Worm (Caenorhabditis elegans) whole organism, L4/young adult: Measurements from ENCODE around the gene F28A10.5.
"Not testable (repeated sequence)": the region's sequence is repeated elsewhere in the genome, so short reads cannot be mapped to it uniquely, and the experiment has no call there.

ENCODE experiments used
- W03F9.2 ChIP-seq: fragments of 150-350 bp; optimal IDR thresholded peaks from 2 replicates; lab custom pipeline; 2014; ENCODE audit warnings: missing biosample characterization, missing genetic modification characterization
- dao-5 ChIP-seq: sonication (generic microtip); optimal IDR thresholded peaks from 2 replicates; lab custom pipeline; 2016; ENCODE audit warnings: missing genotype, missing genetic modification characterization, moderate library complexity, missing compliant biosample characterization
- him-1 ChIP-seq: sonication (generic microtip); optimal IDR thresholded peaks from 2 replicates; lab custom pipeline; 2016; ENCODE audit warnings: missing genotype, missing genetic modification reagents, missing genetic modification characterization, missing compliant biosample characterization

The F28A10.5 gene

DNA sequence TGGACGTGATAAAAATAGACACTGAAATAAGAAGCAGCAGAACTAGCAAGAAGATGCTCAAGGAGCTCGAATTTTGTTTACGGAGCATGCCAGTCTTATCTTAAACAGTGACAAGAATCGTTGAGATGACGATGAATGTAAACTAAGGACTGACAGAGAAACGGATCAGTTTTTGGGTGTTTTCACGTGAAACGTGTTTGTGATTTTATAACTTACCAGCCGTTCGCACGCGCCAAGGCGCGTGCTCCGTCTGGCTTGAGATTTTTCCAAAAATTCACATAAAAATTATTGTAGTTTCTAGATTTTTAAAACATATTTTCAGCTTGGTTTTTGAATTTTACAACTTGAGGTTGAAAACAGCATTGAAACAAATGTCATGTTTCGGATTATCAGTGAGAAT is at the start of gene F28A10.5:
F28A10.5 (minus strand) TSS at position 101 of the 400 bp plus-strand sequence.
- TF ChIP-seq him-1; dao-5 (tag; lab: Kevin White, UChicago); W03F9.2 (tag; lab: Kevin White, UChicago): not testable (repeated sequence)

DNA sequence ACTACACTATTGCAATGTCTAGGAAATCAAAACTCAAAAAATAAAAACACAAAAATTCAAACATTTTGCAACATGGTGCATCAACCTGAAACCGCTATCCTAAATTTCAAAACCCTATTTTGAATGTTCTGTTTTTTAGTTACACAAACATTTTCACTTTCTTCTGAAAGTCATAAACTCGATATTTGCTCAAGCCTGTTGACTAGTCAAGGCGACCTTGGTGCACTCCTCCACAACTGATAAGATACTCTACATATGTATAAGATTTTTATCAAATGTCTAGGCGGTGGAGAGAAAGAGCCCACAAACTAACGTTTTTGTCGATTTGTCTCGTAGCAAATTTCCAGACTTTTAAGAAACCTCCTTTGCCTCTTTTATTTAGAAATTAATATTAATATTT is 37.6 kb upstream of the F28A10.5 start, which contains the start of gene T07D3.4:
T07D3.4 (plus strand) TSS at position 286 of the 400 bp plus-strand sequence.
- TF ChIP-seq him-1 = no peak
- TF ChIP-seq dao-5 (tag; lab: Kevin White, UChicago) = no peak
- TF ChIP-seq W03F9.2 (tag; lab: Kevin White, UChicago) = no peak

DNA sequence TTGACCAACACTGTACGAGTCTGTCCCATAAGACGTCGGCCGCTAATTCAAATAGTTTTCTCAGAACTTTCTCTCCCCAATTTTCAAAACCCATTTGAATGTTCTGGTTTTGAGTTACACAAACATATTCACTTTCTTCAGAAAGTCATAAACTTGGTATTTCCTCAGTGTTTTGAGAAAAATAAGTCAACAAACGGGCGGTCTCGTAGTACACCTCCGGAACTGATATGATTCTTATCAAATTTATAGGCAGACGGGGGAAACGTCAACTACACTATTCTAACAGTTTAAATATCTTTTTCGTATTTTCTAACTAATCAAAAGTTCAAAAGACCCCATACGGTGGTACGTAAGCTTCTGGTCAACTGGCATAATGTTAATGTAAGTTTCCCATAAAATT is 33.7 kb upstream of the F28A10.5 start:
- TF ChIP-seq him-1 (no peak), W03F9.2 (tag; lab: Kevin White, UChicago) (no peak), dao-5 (tag; lab: Kevin White, UChicago) (no peak)

DNA sequence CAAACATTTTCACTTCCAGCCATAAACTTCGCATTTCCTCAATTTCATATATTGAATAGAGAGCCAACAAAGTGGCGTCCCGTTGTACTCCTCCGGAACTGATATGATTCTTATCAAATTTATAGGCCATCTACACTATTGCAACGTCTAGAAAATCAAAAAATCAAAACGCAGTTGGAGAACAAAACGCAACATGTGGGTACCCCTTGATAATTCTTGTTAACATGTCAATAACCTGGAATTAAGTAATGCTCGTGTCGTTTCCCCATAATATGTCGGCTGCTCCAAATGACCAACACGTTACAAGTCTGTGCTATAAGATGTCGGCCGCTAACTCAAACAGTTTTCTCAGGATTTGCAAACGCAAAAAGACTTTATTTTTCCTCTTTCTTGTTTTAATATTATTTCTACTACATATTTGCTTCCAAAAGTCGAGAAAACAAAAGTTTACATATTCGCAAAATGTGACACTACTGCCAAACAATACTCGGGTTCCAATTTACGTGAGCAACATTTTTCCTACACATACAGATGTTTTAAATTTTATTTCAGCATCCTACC is 30.3 kb upstream of the F28A10.5 start:
- no peak for TF ChIP-seq him-1
- TF ChIP-seq dao-5 (tag; lab: Kevin White, UChicago) = no peak
- TF ChIP-seq W03F9.2 (tag; lab: Kevin White, UChicago) = no peak

DNA sequence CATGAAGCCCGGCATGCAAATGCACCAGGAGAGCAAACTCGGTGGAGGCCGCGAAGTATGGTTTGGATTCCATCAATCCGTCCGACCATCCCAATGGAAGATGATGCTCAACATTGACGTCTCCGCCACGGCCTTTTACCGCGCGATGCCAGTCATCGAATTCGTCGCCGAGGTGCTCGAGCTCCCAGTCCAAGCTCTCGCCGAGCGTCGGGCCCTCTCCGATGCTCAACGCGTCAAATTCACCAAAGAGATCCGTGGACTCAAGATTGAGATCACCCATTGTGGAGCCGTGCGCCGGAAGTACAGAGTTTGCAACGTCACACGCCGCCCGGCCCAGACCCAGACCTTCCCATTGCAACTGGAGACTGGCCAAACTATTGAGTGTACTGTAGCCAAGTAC is 25.3 kb upstream of the F28A10.5 start:
- TF ChIP-seq W03F9.2 (tag; lab: Kevin White, UChicago) = no peak
- TF ChIP-seq him-1 = no peak
- no peak for TF ChIP-seq dao-5 (tag; lab: Kevin White, UChicago)

DNA sequence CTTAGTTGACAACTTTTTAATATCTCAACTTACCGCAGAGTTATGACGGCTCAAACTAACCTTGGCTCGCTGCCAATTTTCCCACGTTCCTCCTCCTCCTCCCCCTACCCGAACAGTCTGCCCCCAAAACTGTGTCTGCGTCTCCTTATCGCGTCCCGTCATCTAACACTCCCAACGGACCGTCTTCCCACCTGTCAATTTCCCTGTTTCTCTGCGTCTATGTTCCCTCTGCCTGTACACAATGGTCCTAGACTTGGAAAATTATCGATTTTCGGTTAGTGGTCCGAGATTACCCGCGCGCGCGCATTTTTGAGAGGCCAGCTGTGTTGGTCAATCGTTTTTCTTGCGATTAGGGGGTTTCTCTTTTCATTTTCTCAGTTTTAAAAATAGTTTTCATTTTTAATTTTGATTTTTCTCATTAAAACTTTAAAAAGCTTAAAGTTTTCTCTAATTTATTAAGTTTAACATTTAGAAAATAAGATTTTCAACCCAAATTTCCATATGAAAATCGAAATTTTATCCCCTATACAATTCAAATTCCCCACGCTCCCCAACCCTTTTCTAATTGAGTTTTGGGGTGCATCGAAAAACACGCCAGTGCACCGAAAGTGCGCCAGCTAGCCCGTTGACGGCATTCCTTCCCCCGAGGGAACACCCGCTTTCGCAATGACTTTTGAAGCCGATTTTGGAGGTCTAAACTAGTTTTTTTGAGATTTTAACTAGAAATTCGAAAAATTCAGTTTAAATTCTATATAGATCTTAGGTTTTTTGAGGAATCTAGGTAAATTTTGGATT is 22.7 kb upstream of the F28A10.5 start, which contains the start of gene alg-2:
alg-2 (plus strand) TSS at position 220 of the 795 bp plus-strand sequence.
- TF ChIP-seq him-1 (no peak), dao-5 (tag; lab: Kevin White, UChicago) (no peak), W03F9.2 (tag; lab: Kevin White, UChicago) (no peak)

DNA sequence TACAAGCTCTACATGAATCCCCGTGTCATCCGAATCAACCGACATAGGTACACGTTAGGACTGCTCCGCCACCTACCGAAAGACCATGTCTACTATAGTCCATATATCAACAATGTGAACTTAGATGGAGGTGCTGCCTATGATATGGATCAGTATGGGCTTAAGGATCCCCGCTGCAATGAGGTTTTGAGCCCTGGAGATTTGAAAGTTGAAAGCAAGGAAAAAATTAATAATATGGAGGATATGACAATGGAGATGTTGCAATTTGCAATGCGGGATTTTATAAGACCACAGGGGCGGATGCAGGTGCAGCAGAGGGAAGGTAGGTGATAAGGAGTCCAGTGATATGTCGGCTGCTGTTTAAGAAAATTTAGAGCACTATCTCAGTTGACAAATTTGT is 18.8 kb upstream of the F28A10.5 start:
- TF ChIP-seq W03F9.2 (tag; lab: Kevin White, UChicago) (no peak), dao-5 (tag; lab: Kevin White, UChicago) (no peak), him-1 (no peak)

DNA sequence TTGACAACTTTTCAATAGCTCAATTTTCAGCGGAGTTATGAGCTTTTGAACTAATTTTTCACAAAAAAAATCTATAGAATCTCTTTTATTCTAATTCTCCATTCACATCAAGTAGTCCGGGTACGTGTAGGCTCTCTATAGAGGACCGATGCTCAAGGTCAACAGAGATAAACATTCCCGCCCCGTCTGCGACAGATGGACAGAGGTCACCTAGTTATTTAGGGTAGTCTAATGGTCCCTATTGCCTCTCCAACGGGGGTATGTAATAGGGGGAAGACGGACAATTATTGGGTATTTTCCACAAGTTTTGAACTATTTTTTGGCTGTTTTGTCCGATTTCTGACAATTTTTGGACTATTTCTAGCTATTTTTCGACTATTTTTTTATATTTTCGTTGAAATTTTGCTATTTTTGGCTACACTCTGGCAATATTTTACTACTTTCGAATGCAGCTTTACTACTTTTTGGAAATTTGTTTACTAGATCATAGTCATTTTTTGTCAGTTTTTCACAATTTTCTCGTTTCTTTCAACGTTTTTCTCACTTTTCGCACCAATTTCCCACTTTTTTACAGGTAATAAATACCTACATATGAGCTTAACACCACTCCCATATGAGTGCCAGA is 17.9 kb upstream of the F28A10.5 start, which contains the start of gene fbxc-51:
fbxc-51 (plus strand) TSS at position 575 of the 625 bp plus-strand sequence.
- TF ChIP-seq W03F9.2 (tag; lab: Kevin White, UChicago) (no peak), him-1 (no peak), dao-5 (tag; lab: Kevin White, UChicago) (no peak)

DNA sequence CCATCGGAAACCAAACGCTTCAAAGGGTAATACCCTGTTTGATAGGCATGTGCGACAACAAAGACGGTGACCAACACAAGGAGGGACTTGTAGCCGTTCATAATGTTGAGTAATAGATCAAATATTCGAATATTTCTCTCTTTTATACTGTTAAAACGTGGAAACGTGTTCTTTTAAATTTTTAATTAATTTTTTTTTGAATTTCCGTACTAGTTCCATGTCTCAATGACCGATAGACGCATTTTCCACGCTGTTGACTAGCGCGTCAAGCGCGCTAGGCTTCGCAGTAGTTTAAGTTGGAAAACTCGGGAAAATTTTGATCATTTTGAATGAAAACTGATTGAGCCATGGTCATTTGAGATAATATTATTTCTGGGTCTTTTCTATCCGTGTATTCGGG is 16.3 kb upstream of the F28A10.5 start, which contains the start of gene Y46B2A.3:
Y46B2A.3 (minus strand) TSS at position 101 of the 400 bp plus-strand sequence.
- TF ChIP-seq W03F9.2 (tag; lab: Kevin White, UChicago) (no peak), him-1 (no peak), dao-5 (tag; lab: Kevin White, UChicago) (no peak)

DNA sequence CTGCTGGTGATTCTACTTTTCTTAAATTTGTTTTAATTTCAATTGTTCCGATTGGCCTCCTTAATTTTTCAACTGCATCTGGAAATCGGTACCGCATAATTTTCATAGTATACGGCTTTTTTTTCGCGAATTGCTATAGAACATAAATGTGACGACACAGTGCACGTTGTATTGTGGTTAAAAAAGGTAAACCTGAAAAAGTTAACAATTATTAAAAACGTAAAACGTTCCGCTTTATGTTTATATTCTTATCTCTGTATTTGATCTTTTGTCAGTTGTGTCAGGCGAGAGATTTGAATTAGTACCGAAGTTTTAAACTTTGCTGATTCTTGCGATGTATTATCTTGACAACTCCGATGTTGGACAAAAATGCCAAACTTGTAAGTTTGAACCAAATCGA is 11.1 kb upstream of the F28A10.5 start, which contains the start of gene Y46B2A.4:
Y46B2A.4 (plus strand) TSS at position 301 of the 400 bp plus-strand sequence.
- TF ChIP-seq him-1 = no peak
- TF ChIP-seq W03F9.2 (tag; lab: Kevin White, UChicago) = no peak
- TF ChIP-seq dao-5 (tag; lab: Kevin White, UChicago) = no peak

DNA sequence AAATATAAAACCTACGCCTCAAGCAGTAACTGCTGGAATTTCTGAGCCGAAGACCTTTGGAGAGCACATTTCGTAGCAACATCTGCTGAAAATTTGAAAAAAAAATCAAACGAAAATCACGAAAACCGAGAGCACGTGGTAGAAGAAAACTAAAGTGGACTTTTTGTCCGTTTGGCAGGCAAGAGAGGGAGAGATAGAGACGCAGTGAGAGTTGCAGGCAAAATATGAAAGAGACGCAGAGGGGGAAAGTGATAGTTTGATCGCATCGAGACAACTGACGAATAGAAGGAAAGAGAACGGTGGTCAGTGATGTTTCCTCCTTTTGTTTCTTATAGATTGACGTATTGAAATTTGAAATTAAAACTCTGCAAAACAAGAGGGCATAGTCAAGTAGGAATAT is 1.9 kb downstream of the F28A10.5 start, which contains the start of the genes acdh-9 and F28A10.13:
acdh-9 (minus strand) TSS at position 85 of the 400 bp plus-strand sequence.
F28A10.13 (plus strand) TSS at position 294 of the 400 bp plus-strand sequence.
- no peak for TF ChIP-seq dao-5 (tag; lab: Kevin White, UChicago)
- no peak for TF ChIP-seq W03F9.2 (tag; lab: Kevin White, UChicago)
- TF ChIP-seq him-1 = no peak

DNA sequence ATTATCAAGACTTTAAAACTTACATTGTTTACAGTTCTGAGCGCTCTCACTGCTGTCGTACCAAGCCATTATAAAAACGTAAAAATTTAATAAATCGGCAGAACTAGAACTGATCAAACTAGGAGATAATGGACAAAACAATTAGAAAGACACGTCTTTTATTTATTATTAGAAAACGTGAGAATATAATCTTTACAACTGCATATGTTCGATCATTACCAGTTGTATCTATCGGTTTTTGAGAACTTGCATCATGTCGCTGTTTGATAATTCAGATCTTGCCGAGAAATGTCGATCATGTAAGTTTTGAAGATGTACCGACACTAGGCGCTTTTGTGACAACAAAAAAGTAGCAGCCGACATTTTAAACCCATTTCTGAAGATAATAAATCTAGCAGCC is 4.8 kb downstream of the F28A10.5 start, which contains the start of gene F28A10.7:
F28A10.7 (minus strand) TSS at position 101 of the 400 bp plus-strand sequence.
- TF ChIP-seq him-1 (no peak), dao-5 (tag; lab: Kevin White, UChicago) (no peak), W03F9.2 (tag; lab: Kevin White, UChicago) (no peak)

DNA sequence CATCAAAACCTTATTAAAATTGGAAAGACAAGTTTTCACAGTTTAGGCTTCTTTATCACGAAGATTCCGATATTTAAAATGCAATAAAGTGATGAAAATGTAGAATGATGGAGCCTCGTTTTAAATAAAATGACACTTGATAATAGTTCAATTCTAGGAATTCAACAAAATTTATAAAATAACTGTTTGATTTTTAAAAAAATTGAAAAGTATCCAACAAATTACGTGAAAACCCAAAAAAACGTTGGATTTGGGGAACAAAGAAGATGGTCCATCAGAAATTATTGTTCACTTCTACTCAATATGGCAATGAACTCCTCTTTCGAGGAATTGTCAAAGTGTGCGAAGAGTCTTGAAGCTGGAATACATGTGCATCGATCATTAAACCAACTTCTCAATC is 6.5 kb downstream of the F28A10.5 start, which contains the start of gene F28A10.4:
F28A10.4 (plus strand) TSS at position 301 of the 400 bp plus-strand sequence.
- TF ChIP-seq him-1 (no peak), W03F9.2 (tag; lab: Kevin White, UChicago) (no peak), dao-5 (tag; lab: Kevin White, UChicago) (no peak)
